Worm (Caenorhabditis elegans): ENCODE data around the gene C01G5.4.

DNA sequence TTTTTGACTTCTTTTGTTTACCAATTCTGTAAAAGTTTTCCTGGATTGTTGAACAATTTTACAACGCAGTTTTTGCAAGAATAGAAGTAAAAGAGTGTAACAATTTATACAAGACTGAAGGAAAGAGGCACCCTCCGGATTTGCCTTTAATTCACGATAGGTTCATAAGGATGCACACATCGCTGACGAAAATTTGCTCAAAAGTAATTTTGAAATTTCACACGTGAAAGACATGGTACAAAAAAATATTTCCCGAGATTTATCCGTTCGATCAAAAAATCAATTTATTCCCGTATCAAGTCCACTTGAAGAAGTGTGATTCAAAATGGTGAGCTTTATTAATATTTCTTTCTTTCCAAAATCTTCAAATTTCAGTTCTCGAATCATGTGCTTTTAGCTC, 46.4 kb downstream of the C01G5.4 start, which contains the start of gene C43G2.3:
- TF ChIP-seq dpl-1 (GFP tag; optimal IDR thresholded peaks at IDR 0.05) (no peak), pha-4 (tag; optimal IDR thresholded peaks at IDR 0.05) (no peak), nhr-179 (tag; optimal IDR thresholded peaks at IDR 0.05) (no peak), nfyb-1 (GFP tag; IDR thresholded peaks at IDR 0.05) (no peak), lin-35 (GFP tag; optimal IDR thresholded peaks at IDR 0.05) (no peak), him-1 (tag; optimal IDR thresholded peaks at IDR 0.05) (no peak), unc-62 (GFP tag; optimal IDR thresholded peaks at IDR 0.05) (no peak), F10E7.11 (tag; optimal IDR thresholded peaks at IDR 0.05) (no peak)

Data from whole organism, young adult.